Fruit fly (Drosophila melanogaster) whole organism, embryonic: ENCODE data around the gene Npc2f.

Experiments
- ATbp ChIP-seq: fragments of 200-800 bp; sonication (Bioruptor generic); optimal IDR thresholded peaks from 2 replicates; lab custom pipeline; 2017; ENCODE audit warnings: missing biosample characterization, mild to moderate bottlenecking, missing genetic modification characterization, missing genetic modification reagents
- Adf1 ChIP-seq: fragments of 200-800 bp; sonication (Bioruptor generic); IDR thresholded peaks from 2 replicates; pipeline ENCODE4 v1.3.6; 2022; ENCODE audit warnings: missing biosample characterization, missing genetic modification characterization
- CG10274 ChIP-seq: fragments of 200-800 bp; sonication (Bioruptor generic); optimal IDR thresholded peaks from 3 replicates; lab custom pipeline; 2017; ENCODE audit warnings: missing biosample characterization, mild to moderate bottlenecking, missing genetic modification characterization
- CG10979 ChIP-seq: fragments of 200-800 bp; sonication (Bioruptor generic); optimal IDR thresholded peaks from 2 replicates; lab custom pipeline; 2018; ENCODE audit warnings: missing biosample characterization, mild to moderate bottlenecking, missing genetic modification characterization, moderate library complexity
- CG12299 ChIP-seq: fragments of 200-800 bp; sonication (Bioruptor generic); optimal IDR thresholded peaks from 2 replicates; lab custom pipeline; 2018; ENCODE audit warnings: missing biosample characterization, mild to moderate bottlenecking, missing genetic modification characterization
- CG13287 ChIP-seq: fragments of 200-800 bp; sonication (Bioruptor generic); IDR thresholded peaks from 2 replicates; pipeline ENCODE4 v1.3.6; 2022; ENCODE audit warnings: missing biosample characterization, missing genetic modification characterization; ENCODE audit not compliant: partially characterized antibody
- CG14965 ChIP-seq: fragments of 200-800 bp; sonication (Bioruptor generic); optimal IDR thresholded peaks from 2 replicates; lab custom pipeline; 2016; ENCODE audit warnings: missing biosample characterization, missing genetic modification characterization, borderline replicate concordance
- CG1529 ChIP-seq: fragments of 200-800 bp; sonication (Bioruptor generic); optimal IDR thresholded peaks from 3 replicates; lab custom pipeline; 2018; ENCODE audit warnings: missing biosample characterization, missing genetic modification characterization
- CG15514 ChIP-seq: fragments of 200-800 bp; sonication (Bioruptor generic); optimal IDR thresholded peaks from 3 replicates; lab custom pipeline; 2017; ENCODE audit warnings: missing biosample characterization, missing genetic modification characterization, mild to moderate bottlenecking, moderate library complexity, missing genetic modification reagents
- CG17186 ChIP-seq: fragments of 200-800 bp; sonication (Bioruptor generic); optimal IDR thresholded peaks from 3 replicates; lab custom pipeline; 2017; ENCODE audit warnings: missing biosample characterization, missing genetic modification reagents, missing genetic modification characterization
- CG17385 ChIP-seq: fragments of 200-800 bp; sonication (Bioruptor generic); optimal IDR thresholded peaks from 3 replicates; lab custom pipeline; 2018; ENCODE audit warnings: missing biosample characterization, mild to moderate bottlenecking, missing genetic modification characterization
- CG1832 ChIP-seq: fragments of 200-800 bp; sonication (Bioruptor generic); optimal IDR thresholded peaks from 2 replicates; lab custom pipeline; 2017; ENCODE audit warnings: missing biosample characterization, mild to moderate bottlenecking, missing genetic modification characterization, inconsistent platforms
- CG31365 ChIP-seq: fragments of 200-800 bp; sonication (Bioruptor generic); optimal IDR thresholded peaks from 2 replicates; lab custom pipeline; 2018; ENCODE audit warnings: missing biosample characterization, mild to moderate bottlenecking, missing genetic modification characterization
- CG3281 ChIP-seq: fragments of 200-800 bp; sonication (Bioruptor generic); optimal IDR thresholded peaks from 3 replicates; lab custom pipeline; 2017; ENCODE audit warnings: missing biosample characterization, mild to moderate bottlenecking, missing genetic modification characterization
- CG34376 ChIP-seq: fragments of 200-800 bp; sonication (Bioruptor generic); optimal IDR thresholded peaks from 2 replicates; lab custom pipeline; 2018; ENCODE audit warnings: missing biosample characterization, mild to moderate bottlenecking, missing genetic modification characterization
- CG6254 ChIP-seq: fragments of 200-800 bp; sonication (Bioruptor generic); optimal IDR thresholded peaks from 3 replicates; lab custom pipeline; 2017; ENCODE audit warnings: mild to moderate bottlenecking, missing biosample characterization, missing genetic modification reagents, missing genetic modification characterization
- CG6689 ChIP-seq: fragments of 200-800 bp; sonication (Bioruptor generic); IDR thresholded peaks from 2 replicates; pipeline ENCODE4 v1.3.6; 2022; ENCODE audit warnings: missing biosample characterization, missing genetic modification characterization
- CG8944 ChIP-seq: fragments of 200-800 bp; sonication (Bioruptor generic); optimal IDR thresholded peaks from 3 replicates; lab custom pipeline; 2016; ENCODE audit warnings: missing biosample characterization, missing genetic modification characterization
- D19A ChIP-seq: fragments of 200-800 bp; optimal IDR thresholded peaks from 3 replicates; lab custom pipeline; 2019; ENCODE audit warnings: missing biosample characterization, mild to moderate bottlenecking, missing genetic modification characterization, moderate library complexity
- ERR ChIP-seq: fragments of 200-800 bp; sonication (Bioruptor generic); optimal IDR thresholded peaks from 2 replicates; lab custom pipeline; 2016; ENCODE audit warnings: missing biosample characterization, missing genetic modification characterization
- GATAe ChIP-seq: fragments of 200-800 bp; sonication (Bioruptor generic); conservative IDR thresholded peaks from 2 replicates; pipeline ENCODE4 v1.3.6; 2022; ENCODE audit warnings: missing biosample characterization, missing genetic modification characterization
- Gug ChIP-seq: fragments of 200-800 bp; sonication (Bioruptor generic); IDR thresholded peaks from 4 replicates; pipeline ENCODE4 v1.3.6; 2022; ENCODE audit warnings: missing biosample characterization, missing genetic modification characterization
- HLHmδ ChIP-seq: fragments of 200-800 bp; sonication (Bioruptor generic); optimal IDR thresholded peaks from 2 replicates; lab custom pipeline; 2018; ENCODE audit warnings: missing biosample characterization, mild to moderate bottlenecking, missing genetic modification characterization, moderate library complexity
- Nf-YB ChIP-seq: fragments of 200-800 bp; sonication (Bioruptor generic); optimal IDR thresholded peaks from 3 replicates; lab custom pipeline; 2019; ENCODE audit warnings: missing biosample characterization, mild to moderate bottlenecking, missing genetic modification characterization, moderate library complexity
- Pdp1 ChIP-seq, 2 experiments: fragments of 200-800 bp; sonication (Bioruptor generic); optimal IDR thresholded peaks; 3 replicates each; lab custom pipeline; 2016; ENCODE audit warnings: missing biosample characterization in 2 of 2, missing genetic modification characterization in 2 of 2, mild to moderate bottlenecking in 1 of 2, moderate library complexity in 1 of 2
- TFAM ChIP-seq: fragments of 200-800 bp; sonication (Bioruptor generic); optimal IDR thresholded peaks from 2 replicates; lab custom pipeline; 2017; ENCODE audit warnings: missing biosample characterization, missing genetic modification characterization, inconsistent platforms
- Usf ChIP-seq: fragments of 200-800 bp; sonication (Bioruptor generic); optimal IDR thresholded peaks from 2 replicates; lab custom pipeline; 2017; ENCODE audit warnings: missing genotype, missing biosample characterization, missing genetic modification characterization
- aop ChIP-seq: fragments of 200-800 bp; sonication (Bioruptor generic); IDR thresholded peaks from 2 replicates; pipeline ENCODE4 v1.3.6; 2022; ENCODE audit warnings: missing biosample characterization, missing genetic modification characterization
- bab2 ChIP-seq: fragments of 200-800 bp; sonication (Bioruptor generic); optimal IDR thresholded peaks from 2 replicates; lab custom pipeline; 2016; ENCODE audit warnings: missing biosample characterization, missing genetic modification characterization
- caup ChIP-seq: fragments of 200-800 bp; sonication (Bioruptor generic); optimal IDR thresholded peaks from 3 replicates; lab custom pipeline; 2017; ENCODE audit warnings: missing biosample characterization, mild to moderate bottlenecking, missing genetic modification characterization, moderate library complexity; ENCODE audit not compliant: severe bottlenecking
- chm ChIP-seq: fragments of 200-800 bp; sonication (Bioruptor generic); IDR thresholded peaks from 2 replicates; pipeline ENCODE4 v1.3.6; 2022; ENCODE audit warnings: missing biosample characterization, missing genetic modification characterization
- crc ChIP-seq: fragments of 200-800 bp; sonication (Bioruptor generic); optimal IDR thresholded peaks from 2 replicates; lab custom pipeline; 2016; ENCODE audit warnings: missing biosample characterization, missing genetic modification characterization
- danr ChIP-seq: fragments of 200-800 bp; sonication (Bioruptor generic); IDR thresholded peaks from 2 replicates; pipeline ENCODE4 v1.3.6; 2022; ENCODE audit warnings: missing biosample characterization, missing genetic modification characterization
- gsb-n ChIP-seq: fragments of 200-800 bp; sonication (Bioruptor generic); optimal IDR thresholded peaks from 3 replicates; lab custom pipeline; 2018; ENCODE audit warnings: missing biosample characterization, mild to moderate bottlenecking, missing genetic modification characterization
- hbn ChIP-seq: fragments of 200-800 bp; sonication (Bioruptor generic); IDR thresholded peaks from 2 replicates; pipeline ENCODE4 v1.3.6; 2022; ENCODE audit warnings: missing biosample characterization, missing genetic modification characterization; ENCODE audit not compliant: partially characterized antibody
- hkb ChIP-seq, 2 experiments: fragments of 200-800 bp in 1 of 2; fragments of >200 bp in 1 of 2; sonication (Bioruptor generic) in 1 of 2; IDR thresholded peaks in 1 of 2; optimal IDR thresholded peaks in 1 of 2; 2 replicates each; pipeline versions ENCODE4 v1.3.6 to Lab custom; 2017 to 2022; ENCODE audit warnings: missing biosample characterization in 1 of 2, missing genetic modification characterization in 1 of 2
- lilli ChIP-seq: fragments of 200-800 bp; sonication (Bioruptor generic); optimal IDR thresholded peaks from 3 replicates; lab custom pipeline; 2016; ENCODE audit warnings: missing biosample characterization, missing genetic modification characterization
- nom ChIP-seq: fragments of 200-800 bp; sonication (Bioruptor generic); optimal IDR thresholded peaks from 2 replicates; lab custom pipeline; 2017; ENCODE audit warnings: missing biosample characterization, missing genetic modification characterization, mild to moderate bottlenecking, moderate library complexity, missing genetic modification reagents
- pan ChIP-seq, 4 experiments: fragments of >200 bp in 3 of 4; fragments of 200-800 bp in 1 of 4; sonication (Bioruptor generic) in 1 of 4; optimal IDR thresholded peaks in 3 of 4; IDR thresholded peaks in 1 of 4; 2 replicates each; pipeline versions ENCODE4 v1.3.6 to Lab custom; 2017 to 2022; ENCODE audit warnings: missing biosample characterization in 2 of 4, missing genetic modification characterization in 2 of 4, mixed read lengths in 1 of 4
- pfk ChIP-seq: fragments of 200-800 bp; sonication (Bioruptor generic); optimal IDR thresholded peaks from 2 replicates; lab custom pipeline; 2018; ENCODE audit warnings: missing biosample characterization, mild to moderate bottlenecking, missing genetic modification characterization, moderate library complexity
- repo ChIP-seq: fragments of 200-800 bp; sonication (Bioruptor generic); optimal IDR thresholded peaks from 2 replicates; lab custom pipeline; 2016; ENCODE audit warnings: missing biosample characterization, missing genetic modification characterization
- sna ChIP-seq: fragments of 200-800 bp; sonication (Bioruptor generic); IDR thresholded peaks from 2 replicates; pipeline ENCODE4 v1.3.6; 2022; ENCODE audit warnings: missing biosample characterization, missing genetic modification characterization; ENCODE audit not compliant: partially characterized antibody
- sob ChIP-seq: fragments of 200-800 bp; sonication (Bioruptor generic); IDR thresholded peaks from 2 replicates; pipeline ENCODE4 v1.3.6; 2022; ENCODE audit warnings: missing biosample characterization, missing genetic modification characterization
- ssp ChIP-seq: fragments of 200-800 bp; sonication (Bioruptor generic); IDR thresholded peaks from 2 replicates; pipeline ENCODE4 v1.3.6; 2022; ENCODE audit warnings: missing biosample characterization, missing genetic modification characterization
- tin ChIP-seq: fragments of 200-800 bp; sonication (Bioruptor generic); optimal IDR thresholded peaks from 3 replicates; lab custom pipeline; 2016; ENCODE audit warnings: missing biosample characterization, missing genetic modification characterization
- wor ChIP-seq: fragments of 200-800 bp; sonication (Bioruptor generic); IDR thresholded peaks from 2 replicates; pipeline ENCODE4 v1.3.6; 2022; ENCODE audit warnings: missing biosample characterization, missing genetic modification characterization
- zfh1 ChIP-seq: fragments of 200-800 bp; sonication (Bioruptor generic); IDR thresholded peaks from 3 replicates; pipeline ENCODE4 v1.3.6; 2022; ENCODE audit warnings: missing biosample characterization, missing genetic modification characterization

Npc2f gene

dm6 chr3R:24161173-24161811 lies 23.6 kb downstream of the Npc2f start, which contains the start of the genes Myo95E and TBC1d7 (continued):
- TF ChIP-seq CG15514 (peak; percentile 82), Adf1 (peak; percentile 65; the same call in 1 of the 2 replicates), sob (GFP tag; lab: Robert Waterston, UW) (peak; percentile 92), crc (no peak), CG1529 (GFP tag; lab: Kevin White, UChicago) (no peak), CG13287 (GFP tag; lab: Robert Waterston, UW) (peak; percentile 82), lilli (GFP tag; lab: Kevin White, UChicago) (peak; percentile 79), ERR (GFP tag; lab: Kevin White, UChicago) (no peak), wor (GFP tag; lab: Robert Waterston, UW) (peak; percentile 82), CG10274 (peak; percentile 92), pan (optimal IDR thresholded peaks at IDR 0.05; lab: Kevin White, UChicago) (peak in 1 of 2 experiments; percentile 36), pan (GFP tag; optimal IDR thresholded peaks at IDR 0.05 in 1 of 2, IDR thresholded peaks at IDR 0.05 in 1 of 2) (peak in 1 of 2 experiments; percentile 96), ssp (GFP tag; lab: Robert Waterston, UW) (peak; percentile 87), GATAe (GFP tag; lab: Robert Waterston, UW) (peak; percentile 47; the same call in 1 of the 2 replicates), CG10979 (tag; lab: Kevin White, UChicago) (peak; percentile 86), ATbp (GFP tag; lab: Kevin White, UChicago) (no peak), chm (peak; percentile 82), CG6254 (GFP tag; lab: Kevin White, UChicago) (peak; percentile 61), CG34376 (GFP tag; lab: Kevin White, UChicago) (peak; percentile 74), caup (GFP tag; lab: Kevin White, UChicago) (peak; percentile 83), hkb (optimal IDR thresholded peaks at IDR 0.05; lab: Kevin White, UChicago) (no peak), hkb (GFP tag; IDR thresholded peaks at IDR 0.05; lab: Robert Waterston, UW) (peak; percentile 92), D19A (tag; lab: Kevin White, UChicago) (peak; percentile 99), gsb-n (no peak), TFAM (no peak), hbn (GFP tag; lab: Robert Waterston, UW) (peak; percentile 64), CG17385 (peak; percentile 82), zfh1 (GFP tag; lab: Robert Waterston, UW) (peak; percentile 93), Pdp1 (GFP tag; optimal IDR thresholded peaks at IDR 0.05; lab: Kevin White, UChicago) (peak; percentile 46 to 60), pfk (GFP tag; lab: Kevin White, UChicago) (no peak), Gug (GFP tag; lab: Robert Waterston, UW) (peak; percentile 88; the same call in 3 of the 4 replicates), HLHmδ (GFP tag; lab: Kevin White, UChicago) (no peak), Nf-YB (GFP tag; lab: Kevin White, UChicago) (peak; percentile 70), bab2 (peak; percentile 58), sna (GFP tag; lab: Robert Waterston, UW) (peak; percentile 66; the same call in 1 of the 2 replicates), CG1832 (GFP tag; lab: Kevin White, UChicago) (no peak), CG17186 (GFP tag; lab: Kevin White, UChicago) (peak; percentile 42), CG3281 (GFP tag; lab: Kevin White, UChicago) (peak; percentile 86), CG14965 (no peak), CG31365 (tag; lab: Kevin White, UChicago) (no peak), CG8944 (peak; percentile 41), repo (peak; percentile 22), tin (GFP tag; lab: Kevin White, UChicago) (peak; percentile 88), aop (GFP tag; lab: Robert Waterston, UW) (peak; percentile 49; the same call in 1 of the 2 replicates), CG6689 (GFP tag; lab: Robert Waterston, UW) (peak; percentile 97), nom (peak; percentile 48), CG12299 (tag; lab: Kevin White, UChicago) (peak; percentile 79), danr (GFP tag; lab: Robert Waterston, UW) (peak; percentile 95), Usf (peak; percentile 72)
